Fruit fly (Drosophila melanogaster) whole organism, wandering third instar larva: Measurements from ENCODE around the gene Cpr65Ay.

Source experiments
- Abd-B ChIP-seq: fragments of >200 bp; optimal IDR thresholded peaks from 2 replicates; lab custom pipeline; 2017; ENCODE audit warnings: missing biosample characterization, missing genetic modification characterization
- CrebA ChIP-seq: fragments of 200-800 bp; sonication (Bioruptor generic); optimal IDR thresholded peaks from 2 replicates; lab custom pipeline; 2016; ENCODE audit warnings: missing biosample characterization, mild to moderate bottlenecking, missing genetic modification characterization, borderline replicate concordance
- Dfd ChIP-seq: fragments of >200 bp; optimal IDR thresholded peaks from 2 replicates; lab custom pipeline; 2017; ENCODE audit warnings: missing biosample characterization, missing genetic modification characterization
- GATAd ChIP-seq: sonication (Bioruptor generic); optimal IDR thresholded peaks from 2 replicates; lab custom pipeline; 2016; ENCODE audit warnings: missing biosample characterization, missing genetic modification characterization
- HLH106 ChIP-seq: fragments of 200-800 bp; optimal IDR thresholded peaks from 3 replicates; lab custom pipeline; 2019; ENCODE audit warnings: missing biosample characterization, mild to moderate bottlenecking, missing genetic modification characterization, moderate library complexity
- Hr78 ChIP-seq: fragments of >200 bp; optimal IDR thresholded peaks from 2 replicates; lab custom pipeline; 2017; ENCODE audit warnings: missing biosample characterization, missing genetic modification characterization
- OdsH ChIP-seq: fragments of 200-800 bp; sonication (Bioruptor generic); optimal IDR thresholded peaks from 2 replicates; lab custom pipeline; 2016; ENCODE audit warnings: missing biosample characterization, mild to moderate bottlenecking, missing genetic modification characterization
- h ChIP-seq: fragments of 200-800 bp; sonication (Bioruptor generic); optimal IDR thresholded peaks from 3 replicates; lab custom pipeline; 2016; ENCODE audit warnings: missing biosample characterization, mild to moderate bottlenecking, missing genetic modification characterization
- jim ChIP-seq: fragments of 175-275, 200-325 bp; sonication (Bioruptor generic); optimal IDR thresholded peaks from 2 replicates; lab custom pipeline; 2016; ENCODE audit warnings: missing biosample characterization, mild to moderate bottlenecking, missing genetic modification characterization
- usp ChIP-seq: fragments of >200 bp; optimal IDR thresholded peaks from 2 replicates; lab custom pipeline; 2017; ENCODE audit warnings: missing biosample characterization, missing genetic modification characterization

DNA sequence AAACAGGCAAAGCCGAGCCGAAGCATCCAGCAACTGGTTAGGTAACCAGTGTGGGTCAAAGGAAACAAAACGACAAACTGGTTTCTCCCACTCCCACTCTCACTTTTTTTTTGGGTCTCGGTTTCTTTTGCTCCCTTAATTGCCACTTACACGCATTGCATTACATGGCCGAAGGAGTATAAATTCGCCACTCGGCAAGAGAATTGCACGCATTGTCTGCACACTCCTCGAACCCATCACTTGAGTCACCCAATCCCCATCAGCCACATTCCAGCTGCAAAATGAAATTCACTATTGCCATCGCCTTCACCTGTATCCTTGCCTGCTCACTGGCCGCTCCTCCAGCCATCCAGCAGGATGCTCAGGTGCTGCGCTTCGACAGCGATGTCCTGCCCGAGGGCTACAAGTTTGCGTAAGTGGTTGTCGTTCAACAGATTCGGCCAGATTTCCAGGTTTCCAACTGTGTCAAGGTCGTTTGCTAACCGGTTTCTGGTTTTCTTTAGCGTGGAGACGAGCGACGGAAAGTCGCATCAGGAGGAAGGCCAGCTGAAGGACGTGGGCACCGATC lies 15.2 kb downstream of the Cpr65Ay start, which contains the start of gene Lcp65Ad:
- TF ChIP-seq usp (GFP tag; lab: Kevin White, UChicago), result no peak
- TF ChIP-seq Dfd (GFP tag; lab: Kevin White, UChicago), result no peak
- TF ChIP-seq OdsH, result no peak
- TF ChIP-seq Abd-B (GFP tag; lab: Kevin White, UChicago), result no peak
- TF ChIP-seq HLH106 (tag; lab: Kevin White, UChicago), result no peak
- no peak for TF ChIP-seq CrebA
- TF ChIP-seq h (GFP tag; lab: Kevin White, UChicago), result no peak
- no peak for TF ChIP-seq GATAd (GFP tag; lab: Kevin White, UChicago)
- no peak for TF ChIP-seq Hr78
- TF ChIP-seq jim (GFP tag; lab: Kevin White, UChicago), result no peak
